Worm (Caenorhabditis elegans): Measurements from ENCODE around the gene tbc-2.
A peak's percentile ranks its signal among the peaks of the same experiment; 100 is the strongest.
"Not testable (repeated sequence)": the region's sequence is repeated elsewhere in the genome, so short reads cannot be mapped to it uniquely, and the experiment has no call there.

Gene tbc-2

ce11 chrII:5820282-5820762 lies 6.9 kb downstream of the tbc-2 start, which contains the start of gene ehs-1:
TSS of gene ehs-1 (plus strand) at chrII:5820712.
- TF ChIP-seq blmp-1 (tag; optimal IDR thresholded peaks at IDR 0.05) (no peak), nhr-28 (tag; optimal IDR thresholded peaks at IDR 0.05) (no peak), ces-1 (GFP tag; optimal IDR thresholded peaks at IDR 0.05) (peak; percentile 8), unc-62 (GFP tag; optimal IDR thresholded peaks at IDR 0.05) (peak; percentile 5), drap-1 (GFP tag; optimal IDR thresholded peaks at IDR 0.05) (no peak), unc-39 (tag; optimal IDR thresholded peaks at IDR 0.05) (no peak), bed-3 (GFP tag; optimal IDR thresholded peaks at IDR 0.05) (no peak)

- no peak for TF ChIP-seq ceh-83 (GFP tag; optimal IDR thresholded peaks at IDR 0.05)
- no peak for TF ChIP-seq M03D4.4 (tag; optimal IDR thresholded peaks at IDR 0.05)
- TF ChIP-seq hlh-1 (tag; optimal IDR thresholded peaks at IDR 0.05): no peak
- no peak for TF ChIP-seq snpc-4 (tag; optimal IDR thresholded peaks at IDR 0.05)
- no peak for TF ChIP-seq ces-1 (GFP tag; optimal IDR thresholded peaks at IDR 0.05)
- no peak for TF ChIP-seq mab-5 (tag; optimal IDR thresholded peaks at IDR 0.05)
- no peak for TF ChIP-seq nhr-28 (tag; optimal IDR thresholded peaks at IDR 0.05)
- TF ChIP-seq lin-13 (tag; optimal IDR thresholded peaks at IDR 0.05): no peak
- TF ChIP-seq drap-1 (GFP tag; optimal IDR thresholded peaks at IDR 0.05): no peak
- no peak for TF ChIP-seq lin-32 (GFP tag; optimal IDR thresholded peaks at IDR 0.05)
- TF ChIP-seq lsy-2 (tag; optimal IDR thresholded peaks at IDR 0.05): no peak
- TF ChIP-seq sptf-1 (tag; optimal IDR thresholded peaks at IDR 0.05): no peak
Measured at ce11 chrII:5819655-5820054, 7.6 kb downstream of the tbc-2 start.

- TF ChIP-seq sem-2 (GFP tag; optimal IDR thresholded peaks at IDR 0.05): no peak
- TF ChIP-seq pha-4 (tag; optimal IDR thresholded peaks at IDR 0.05): no peak
- TF ChIP-seq lin-32 (GFP tag; optimal IDR thresholded peaks at IDR 0.05): no peak
- TF ChIP-seq unc-120 (tag; optimal IDR thresholded peaks at IDR 0.05; ENCODE audit: poor library complexity, severe bottlenecking): no peak
- TF ChIP-seq ces-1 (GFP tag; optimal IDR thresholded peaks at IDR 0.05): no peak
- no peak for TF ChIP-seq blmp-1 (tag; optimal IDR thresholded peaks at IDR 0.05)
- no peak for TF ChIP-seq flh-1 (GFP tag; optimal IDR thresholded peaks at IDR 0.05)
- TF ChIP-seq hlh-1 (tag; optimal IDR thresholded peaks at IDR 0.05): no peak
- no peak for TF ChIP-seq tbx-8 (GFP tag; optimal IDR thresholded peaks at IDR 0.05)
- no peak for TF ChIP-seq ztf-11 (tag; optimal IDR thresholded peaks at IDR 0.05)
- TF ChIP-seq cnd-1 (tag; optimal IDR thresholded peaks at IDR 0.05): no peak
- no peak for TF ChIP-seq zip-8 (tag; optimal IDR thresholded peaks at IDR 0.05)
- TF ChIP-seq nhr-2 (tag; optimal IDR thresholded peaks at IDR 0.05): no peak
- TF ChIP-seq nhr-237 (tag; optimal IDR thresholded peaks at IDR 0.05): no peak
- TF ChIP-seq ceh-83 (GFP tag; optimal IDR thresholded peaks at IDR 0.05): no peak
Measured at ce11 chrII:5818298-5818697, 8.9 kb downstream of the tbc-2 start, which contains the start of gene ZK1248.4. TSS of gene ZK1248.4 (plus strand) at chrII:5818598.

ce11 chrII:5816346-5816745 lies 10.9 kb downstream of the tbc-2 start, which contains the start of gene ZK1248.20:
TSS of gene ZK1248.20 (plus strand) at chrII:5816646.
- no peak for TF ChIP-seq sptf-1 (tag; optimal IDR thresholded peaks at IDR 0.05)
- TF ChIP-seq snpc-4 (tag; optimal IDR thresholded peaks at IDR 0.05): no peak
- TF ChIP-seq elt-3 (tag; optimal IDR thresholded peaks at IDR 0.05): no peak
- no peak for TF ChIP-seq ces-1 (GFP tag; optimal IDR thresholded peaks at IDR 0.05)
- no peak for TF ChIP-seq ham-2 (GFP tag; optimal IDR thresholded peaks at IDR 0.05)
- TF ChIP-seq M03D4.4 (tag; optimal IDR thresholded peaks at IDR 0.05): no peak
- no peak for TF ChIP-seq unc-39 (tag; optimal IDR thresholded peaks at IDR 0.05)
- no peak for TF ChIP-seq unc-62 (GFP tag; optimal IDR thresholded peaks at IDR 0.05)

ce11 chrII:5815382-5815781 lies 11.9 kb downstream of the tbc-2 start, which contains the start of gene wago-5:
TSS of gene wago-5 (minus strand) at chrII:5815482.
- TF ChIP-seq ceh-43 (GFP tag; optimal IDR thresholded peaks at IDR 0.05); sem-2 (GFP tag; optimal IDR thresholded peaks at IDR 0.05); mls-2 (tag; optimal IDR thresholded peaks at IDR 0.05): not testable (repeated sequence)

ce11 chrII:5810230-5810629 lies 17.0 kb downstream of the tbc-2 start, which contains the start of the genes msp-64 and ZK1248.5:
TSS of gene msp-64 (minus strand) at chrII:5810330.
TSS of gene ZK1248.5 (plus strand) at chrII:5810514.
- TF ChIP-seq elt-3 (tag; optimal IDR thresholded peaks at IDR 0.05) (no peak), ceh-39 (tag; optimal IDR thresholded peaks at IDR 0.05) (no peak), hlh-1 (tag; optimal IDR thresholded peaks at IDR 0.05) (no peak), sem-2 (GFP tag; optimal IDR thresholded peaks at IDR 0.05) (no peak), M03D4.4 (tag; optimal IDR thresholded peaks at IDR 0.05) (no peak), nhr-2 (tag; optimal IDR thresholded peaks at IDR 0.05) (no peak), mab-5 (tag; optimal IDR thresholded peaks at IDR 0.05) (no peak), nhr-237 (tag; optimal IDR thresholded peaks at IDR 0.05) (no peak), pha-4 (tag; optimal IDR thresholded peaks at IDR 0.05) (no peak), nhr-76 (tag; optimal IDR thresholded peaks at IDR 0.05) (no peak), elt-1 (tag; optimal IDR thresholded peaks at IDR 0.05; ENCODE audit: borderline replicate concordance, insufficient read depth) (no peak), nhr-28 (tag; optimal IDR thresholded peaks at IDR 0.05) (no peak), unc-39 (tag; optimal IDR thresholded peaks at IDR 0.05) (no peak), bed-3 (GFP tag; optimal IDR thresholded peaks at IDR 0.05) (no peak), nhr-12 (tag; optimal IDR thresholded peaks at IDR 0.05) (no peak)
